Worm (Caenorhabditis elegans) whole organism, L3 larva: ENCODE data around the gene eppl-1.

Experiments used
- R02D3.7 ChIP-seq: fragments of 150-350 bp; optimal IDR thresholded peaks from 2 replicates; lab custom pipeline; 2014; ENCODE audit warnings: missing biosample characterization, missing genetic modification characterization
- ZK546.5 ChIP-seq: sonication (generic microtip); optimal IDR thresholded peaks from 2 replicates; lab custom pipeline; 2017; ENCODE audit warnings: missing biosample characterization, missing genetic modification characterization
- ceh-16 ChIP-seq: sonication (generic microtip); optimal IDR thresholded peaks from 2 replicates; lab custom pipeline; 2017; ENCODE audit warnings: missing biosample characterization, missing genetic modification characterization
- ceh-28 ChIP-seq: fragments of 150-350 bp; optimal IDR thresholded peaks from 2 replicates; lab custom pipeline; 2014; ENCODE audit warnings: missing biosample characterization, missing genetic modification reagents, missing genetic modification characterization
- ceh-82 ChIP-seq: fragments of 150-350 bp; optimal IDR thresholded peaks from 2 replicates; lab custom pipeline; 2014; ENCODE audit warnings: missing biosample characterization, missing genetic modification characterization
- ceh-9 ChIP-seq: sonication (generic microtip); optimal IDR thresholded peaks from 2 replicates; lab custom pipeline; 2018; ENCODE audit warnings: missing biosample characterization, missing genetic modification characterization
- egl-27 ChIP-seq: sonication (generic microtip); optimal IDR thresholded peaks from 4 replicates; lab custom pipeline; 2017; ENCODE audit warnings: missing biosample characterization, missing genetic modification reagents, missing genetic modification characterization
- egl-5 ChIP-seq: fragments of 150-350 bp; optimal IDR thresholded peaks from 2 replicates; lab custom pipeline; 2017; ENCODE audit warnings: missing biosample characterization, missing genetic modification reagents, missing genetic modification characterization, inconsistent platforms
- elt-1 ChIP-seq: fragments of 150-350 bp; optimal IDR thresholded peaks from 2 replicates; lab custom pipeline; 2014; ENCODE audit warnings: missing biosample characterization, missing genetic modification characterization
- eor-1 ChIP-seq, 2 experiments: fragments of 150-350 bp; optimal IDR thresholded peaks; 2 replicates each; lab custom pipeline; 2014 to 2018; ENCODE audit warnings: missing biosample characterization in 2 of 2, missing genetic modification characterization in 2 of 2
- fkh-2 ChIP-seq: fragments of 150-350 bp; optimal IDR thresholded peaks from 2 replicates; lab custom pipeline; 2014; ENCODE audit warnings: missing biosample characterization, missing genetic modification reagents, missing genetic modification characterization
- hmg-11 ChIP-seq: sonication (generic microtip); optimal IDR thresholded peaks from 2 replicates; lab custom pipeline; 2016; ENCODE audit warnings: missing genetic modification characterization, missing compliant biosample characterization
- jun-1 ChIP-seq: fragments of 150-350 bp; optimal IDR thresholded peaks from 2 replicates; lab custom pipeline; 2014; ENCODE audit warnings: missing biosample characterization, missing genetic modification reagents, missing genetic modification characterization
- lin-39 ChIP-seq: fragments of 150-350 bp; optimal IDR thresholded peaks from 2 replicates; lab custom pipeline; 2018; ENCODE audit warnings: missing biosample characterization, missing genetic modification reagents, missing genetic modification characterization
- lsy-12 ChIP-seq: sonication (generic microtip); optimal IDR thresholded peaks from 2 replicates; lab custom pipeline; 2016; ENCODE audit warnings: mild to moderate bottlenecking, missing genetic modification characterization, missing compliant biosample characterization
- mdl-1 ChIP-seq: fragments of 150-350 bp; optimal IDR thresholded peaks from 2 replicates; lab custom pipeline; 2014; ENCODE audit warnings: missing biosample characterization, missing genetic modification characterization
- mml-1 ChIP-seq: fragments of 150-350 bp; sonication (generic microtip); optimal IDR thresholded peaks from 3 replicates; lab custom pipeline; 2014; ENCODE audit warnings: missing biosample characterization, missing genetic modification characterization
- nfya-1 ChIP-seq: sonication (generic microtip); optimal IDR thresholded peaks from 2 replicates; lab custom pipeline; 2017; ENCODE audit warnings: missing genetic modification characterization, mild to moderate bottlenecking, missing compliant biosample characterization, antibody characterized with exemption, moderate library complexity; ENCODE audit not compliant: insufficient read depth
- nhr-12 ChIP-seq: fragments of 150-350 bp; optimal IDR thresholded peaks from 2 replicates; lab custom pipeline; 2014; ENCODE audit warnings: missing biosample characterization, missing genetic modification characterization
- nhr-23 ChIP-seq: fragments of 150-350 bp; optimal IDR thresholded peaks from 2 replicates; lab custom pipeline; 2014; ENCODE audit warnings: missing biosample characterization, missing genetic modification reagents, missing genetic modification characterization
- nhr-25 ChIP-seq: sonication (generic microtip); optimal IDR thresholded peaks from 2 replicates; lab custom pipeline; 2017; ENCODE audit warnings: missing biosample characterization, missing genetic modification characterization
- nhr-28 ChIP-seq: fragments of 150-350 bp; optimal IDR thresholded peaks from 2 replicates; lab custom pipeline; 2014; ENCODE audit warnings: missing biosample characterization, missing genetic modification characterization
- nhr-43 ChIP-seq: sonication (generic microtip); optimal IDR thresholded peaks from 2 replicates; lab custom pipeline; 2016; ENCODE audit warnings: mild to moderate bottlenecking, missing genetic modification characterization, missing compliant biosample characterization; ENCODE audit not compliant: poor library complexity, severe bottlenecking
- nhr-67 ChIP-seq: fragments of 150-350 bp; optimal IDR thresholded peaks from 2 replicates; lab custom pipeline; 2014; ENCODE audit warnings: missing biosample characterization, missing genetic modification characterization
- nhr-76 ChIP-seq: fragments of 150-350 bp; sonication (generic microtip); optimal IDR thresholded peaks from 5 replicates; lab custom pipeline; 2014; ENCODE audit warnings: missing biosample characterization, missing genetic modification characterization
- nhr-77 ChIP-seq: fragments of 150-350 bp; optimal IDR thresholded peaks from 2 replicates; lab custom pipeline; 2014; ENCODE audit warnings: missing biosample characterization, missing genetic modification characterization
- pqm-1 ChIP-seq: fragments of 150-350 bp; optimal IDR thresholded peaks from 2 replicates; lab custom pipeline; 2017; ENCODE audit warnings: missing biosample characterization, missing genetic modification characterization, inconsistent platforms
- sea-2 ChIP-seq: fragments of 150-350 bp; sonication (generic microtip); optimal IDR thresholded peaks from 4 replicates; lab custom pipeline; 2014; ENCODE audit warnings: missing biosample characterization, missing genetic modification reagents, missing genetic modification characterization
- skn-1 ChIP-seq: fragments of 150-350 bp; optimal IDR thresholded peaks from 2 replicates; lab custom pipeline; 2014; ENCODE audit warnings: missing biosample characterization, missing genetic modification characterization
- snpc-4 ChIP-seq: fragments of 150-350 bp; optimal IDR thresholded peaks from 2 replicates; lab custom pipeline; 2014; ENCODE audit warnings: missing biosample characterization, missing genetic modification characterization
- tbx-2 ChIP-seq: sonication (generic microtip); optimal IDR thresholded peaks from 2 replicates; lab custom pipeline; 2016; ENCODE audit warnings: mild to moderate bottlenecking, missing genetic modification characterization, missing compliant biosample characterization
- unc-62 ChIP-seq: fragments of 150-350 bp; sonication (generic microtip); optimal IDR thresholded peaks from 4 replicates; lab custom pipeline; 2014; ENCODE audit warnings: missing biosample characterization, missing genetic modification reagents, missing genetic modification characterization
- ztf-11 ChIP-seq: fragments of 150-350 bp; optimal IDR thresholded peaks from 2 replicates; lab custom pipeline; 2014; ENCODE audit warnings: missing biosample characterization, missing genetic modification characterization
- ztf-4 ChIP-seq: fragments of 150-350 bp; optimal IDR thresholded peaks from 2 replicates; lab custom pipeline; 2014; ENCODE audit warnings: missing biosample characterization, missing genetic modification characterization

eppl-1 gene

DNA sequence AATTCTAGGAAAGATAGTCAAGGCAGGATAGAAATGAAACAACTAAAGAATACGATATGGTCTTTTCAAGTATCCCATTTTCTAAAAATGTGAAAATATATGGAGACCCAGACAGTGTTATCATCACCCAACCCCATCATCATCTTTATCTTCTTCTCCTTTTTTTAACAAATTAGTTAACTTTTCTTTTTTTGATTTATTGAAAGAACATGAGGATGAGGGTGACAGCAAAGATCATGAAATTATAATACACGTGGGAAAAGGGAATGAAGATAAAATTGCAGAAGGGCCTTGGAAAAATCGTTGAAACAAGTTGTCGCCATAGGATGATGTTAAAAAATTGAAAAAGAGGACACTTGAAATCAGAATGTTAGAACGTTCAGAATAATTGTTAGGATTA is 12.6 kb upstream of the eppl-1 start:
- TF ChIP-seq ceh-9 (tag; lab: Kevin White, UChicago) (no peak), ztf-4 (no peak), mml-1 (no peak), hmg-11 (tag; lab: Kevin White, UChicago) (no peak), skn-1 (tag; lab: Kevin White, UChicago) (no peak), eor-1 (tag; optimal IDR thresholded peaks at IDR 0.05; lab: Kevin White, UChicago) (no peak), nhr-67 (tag; lab: Kevin White, UChicago) (no peak), ZK546.5 (no peak)

DNA sequence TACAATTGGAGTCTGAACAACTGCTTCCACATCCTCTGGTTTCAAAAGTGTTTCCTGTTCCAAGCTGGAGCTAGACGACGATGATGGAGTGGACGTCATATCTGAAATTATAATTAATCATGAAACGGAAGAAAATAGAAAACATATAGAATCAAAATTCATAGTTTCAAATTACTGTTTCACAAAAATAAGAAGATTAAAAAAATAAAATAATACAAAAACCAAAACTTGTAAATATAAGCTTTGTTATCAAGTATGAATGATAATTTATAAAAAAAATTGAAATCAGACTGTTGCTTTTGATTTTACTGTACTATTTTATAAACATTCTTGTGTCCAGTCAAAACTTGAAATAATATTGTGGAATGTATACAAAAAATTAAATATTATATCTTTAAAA is 12.2 kb upstream of the eppl-1 start, which contains the start of gene str-176:
TSS of gene str-176 (minus strand) at position 101 of the 400 bp plus-strand sequence.
- no peak for TF ChIP-seq ZK546.5
- TF ChIP-seq jun-1 (tag; lab: Kevin White, UChicago) = no peak

ce11 chrIV:8463069-8463468 is 11.5 kb upstream of the eppl-1 start:
- TF ChIP-seq unc-62 (GFP tag; lab: Kevin White, UChicago) (peak; percentile 80), ztf-4 (no peak), mdl-1 (peak; percentile 37), skn-1 (tag; lab: Kevin White, UChicago) (no peak), nhr-23 (tag; lab: Kevin White, UChicago) (peak; percentile 70), nhr-43 (peak; percentile 11), nhr-25 (tag; lab: Kevin White, UChicago) (peak; percentile 64), nfya-1 (tag; lab: Kevin White, UChicago) (no peak), egl-27 (tag; lab: Kevin White, UChicago) (peak; percentile 41)

DNA sequence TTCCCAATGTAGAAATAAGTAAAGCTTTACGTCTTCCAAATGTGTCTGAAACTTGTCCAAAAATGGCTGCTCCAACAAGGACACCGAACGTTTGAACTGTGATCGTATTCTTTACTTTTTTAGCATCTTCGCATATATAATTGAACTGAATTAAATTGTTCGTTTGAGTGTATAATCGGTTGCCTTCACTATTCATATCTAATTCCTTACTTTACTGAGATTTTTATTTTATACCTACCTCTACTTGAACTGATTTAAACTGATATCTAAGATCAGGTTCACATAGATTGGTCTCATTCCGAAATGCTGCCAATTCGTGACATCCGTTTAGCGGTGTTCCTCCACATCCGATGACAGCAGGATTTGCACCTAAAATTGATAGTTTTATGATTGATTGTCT is 10.8 kb upstream of the eppl-1 start:
- no peak for TF ChIP-seq skn-1 (tag; lab: Kevin White, UChicago)
- no peak for TF ChIP-seq nhr-77 (tag; lab: Kevin White, UChicago)
- TF ChIP-seq ceh-28 (tag; lab: Kevin White, UChicago) = no peak
- no peak for TF ChIP-seq hmg-11 (tag; lab: Kevin White, UChicago)
- no peak for TF ChIP-seq lsy-12 (tag; lab: Kevin White, UChicago)
- no peak for TF ChIP-seq R02D3.7 (tag; lab: Kevin White, UChicago)
- TF ChIP-seq egl-27 (tag; lab: Kevin White, UChicago) = no peak
- no peak for TF ChIP-seq ztf-11 (tag; lab: Kevin White, UChicago)
- TF ChIP-seq nhr-76 (tag; lab: Kevin White, UChicago) = no peak
- no peak for TF ChIP-seq ZK546.5
- TF ChIP-seq nhr-28 (tag; lab: Kevin White, UChicago) = no peak
- no peak for TF ChIP-seq jun-1 (tag; lab: Kevin White, UChicago)
- no peak for TF ChIP-seq nhr-12
- no peak for TF ChIP-seq tbx-2 (tag; lab: Kevin White, UChicago)
- TF ChIP-seq sea-2 = no peak
- TF ChIP-seq snpc-4 (tag; lab: Kevin White, UChicago) = no peak
- no peak for TF ChIP-seq pqm-1

DNA sequence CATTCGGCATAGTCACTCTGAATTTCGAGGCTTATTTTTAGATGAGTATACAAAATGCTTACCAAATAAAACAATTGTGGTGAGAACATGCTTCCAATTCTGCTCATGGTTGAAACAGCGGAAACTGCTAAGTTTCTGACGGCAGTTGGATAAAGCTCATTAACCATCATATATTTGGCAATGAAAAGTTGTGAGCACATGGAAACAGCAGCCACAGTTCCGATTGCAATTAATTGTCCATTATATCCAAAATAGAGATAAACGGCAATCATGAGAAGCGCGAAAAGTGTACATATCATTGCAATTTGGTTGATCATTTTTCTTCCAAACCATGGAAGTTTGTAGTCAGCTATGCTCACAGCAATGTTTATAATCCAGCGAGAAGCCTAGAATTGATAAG is 9.6 kb upstream of the eppl-1 start:
- TF ChIP-seq ceh-82 (tag; lab: Kevin White, UChicago) (no peak), elt-1 (tag; lab: Kevin White, UChicago) (no peak), nhr-77 (tag; lab: Kevin White, UChicago) (no peak), lin-39 (no peak), fkh-2 (tag; lab: Kevin White, UChicago) (no peak), ceh-16 (tag; lab: Kevin White, UChicago) (no peak)

ce11 chrIV:8460208-8460607 is 8.6 kb upstream of the eppl-1 start, which contains the start of gene ant-1.4:
TSS of gene ant-1.4 (minus strand) at chrIV:8460308.
- no peak for TF ChIP-seq skn-1 (tag; lab: Kevin White, UChicago)
- TF ChIP-seq egl-5 = no peak
